Worm (Caenorhabditis elegans): Measurements from ENCODE around the gene cutl-2.

cutl-2 gene

DNA sequence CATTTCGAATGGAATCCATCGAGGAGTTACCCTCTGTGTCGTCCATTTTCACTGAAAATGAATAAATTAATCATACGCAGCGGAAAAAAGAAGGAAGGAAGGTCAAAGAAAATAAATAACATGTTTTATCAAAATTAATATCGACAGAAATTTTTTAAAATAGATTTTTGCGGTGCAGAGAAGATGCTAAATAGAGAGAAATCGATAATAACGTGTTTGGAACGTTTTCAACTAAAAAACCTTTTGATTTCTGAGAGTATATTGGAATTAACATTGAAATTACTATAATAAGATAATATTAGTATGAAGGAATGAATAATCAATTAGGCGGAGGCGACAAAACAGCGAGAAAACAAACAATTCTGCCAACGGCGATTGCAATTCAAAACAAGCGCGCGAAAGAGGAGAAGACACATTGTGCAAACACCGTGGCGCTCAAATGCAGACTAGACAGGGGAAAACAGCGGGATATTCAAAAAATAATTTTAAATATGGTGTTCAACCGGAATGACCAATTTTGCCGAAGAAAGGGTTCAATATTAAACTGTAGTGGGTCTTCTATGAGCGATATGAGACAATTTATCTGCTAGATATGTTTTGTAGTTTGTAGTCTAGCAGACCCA is 7.9 kb downstream of the cutl-2 start, which contains the start of gene wee-1.3:
Gene wee-1.3 (minus strand): TSS at position 51 of the 623 bp plus-strand sequence.
- TF ChIP-seq nhr-11 (tag; optimal IDR thresholded peaks at IDR 0.05) (peak; percentile 76), egl-5 (tag; optimal IDR thresholded peaks at IDR 0.05) (peak; percentile 83), lin-15B (tag; optimal IDR thresholded peaks at IDR 0.05) (peak; percentile 72), egl-27 (tag; optimal IDR thresholded peaks at IDR 0.05) (no peak), pha-4 (tag; optimal IDR thresholded peaks at IDR 0.05) (peak; percentile 91), nhr-237 (tag; optimal IDR thresholded peaks at IDR 0.05) (no peak), hmg-11 (tag; optimal IDR thresholded peaks at IDR 0.05) (peak; percentile 43), lin-39 (tag; optimal IDR thresholded peaks at IDR 0.05) (peak; percentile 52), pqm-1 (tag; optimal IDR thresholded peaks at IDR 0.05) (peak; percentile 57), eor-1 (tag; optimal IDR thresholded peaks at IDR 0.05) (no peak), snpc-4 (tag; optimal IDR thresholded peaks at IDR 0.05) (peak; percentile 26), elt-2 (tag; optimal IDR thresholded peaks at IDR 0.05) (peak; percentile 52), ztf-11 (tag; optimal IDR thresholded peaks at IDR 0.05) (no peak), ceh-28 (tag; optimal IDR thresholded peaks at IDR 0.05) (peak; percentile 42), nfya-1 (tag; optimal IDR thresholded peaks at IDR 0.05; ENCODE audit: insufficient read depth) (peak; percentile 86), nhr-43 (tag; optimal IDR thresholded peaks at IDR 0.05; ENCODE audit: poor library complexity, severe bottlenecking) (no peak), elt-3 (tag; optimal IDR thresholded peaks at IDR 0.05) (no peak), elt-1 (tag; optimal IDR thresholded peaks at IDR 0.05) (peak; percentile 29), unc-39 (tag; optimal IDR thresholded peaks at IDR 0.05) (no peak), R02D3.7 (tag; optimal IDR thresholded peaks at IDR 0.05) (peak; percentile 65), nhr-25 (tag; optimal IDR thresholded peaks at IDR 0.05) (peak; percentile 72), ama-1 (optimal IDR thresholded peaks at IDR 0.05) (peak; percentile 13), sea-2 (GFP tag; optimal IDR thresholded peaks at IDR 0.05) (no peak), skn-1 (tag; optimal IDR thresholded peaks at IDR 0.05) (peak; percentile 40), nhr-23 (tag; optimal IDR thresholded peaks at IDR 0.05) (peak; percentile 87), jun-1 (tag; optimal IDR thresholded peaks at IDR 0.05) (peak; percentile 46), ceh-82 (tag; optimal IDR thresholded peaks at IDR 0.05) (peak; percentile 3)

- TF ChIP-seq ztf-11 (tag; optimal IDR thresholded peaks at IDR 0.05) = no peak
- TF ChIP-seq hmg-11 (tag; optimal IDR thresholded peaks at IDR 0.05) = no peak
- TF ChIP-seq pqm-1 (tag; optimal IDR thresholded peaks at IDR 0.05) = peak; percentile 5
- TF ChIP-seq lin-15B (tag; optimal IDR thresholded peaks at IDR 0.05) = no peak
- no peak for TF ChIP-seq daf-12 (tag; optimal IDR thresholded peaks at IDR 0.05)
These were observed 11.4 kb downstream of the cutl-2 start for ce11 chrII:9713083-9713482.

DNA sequence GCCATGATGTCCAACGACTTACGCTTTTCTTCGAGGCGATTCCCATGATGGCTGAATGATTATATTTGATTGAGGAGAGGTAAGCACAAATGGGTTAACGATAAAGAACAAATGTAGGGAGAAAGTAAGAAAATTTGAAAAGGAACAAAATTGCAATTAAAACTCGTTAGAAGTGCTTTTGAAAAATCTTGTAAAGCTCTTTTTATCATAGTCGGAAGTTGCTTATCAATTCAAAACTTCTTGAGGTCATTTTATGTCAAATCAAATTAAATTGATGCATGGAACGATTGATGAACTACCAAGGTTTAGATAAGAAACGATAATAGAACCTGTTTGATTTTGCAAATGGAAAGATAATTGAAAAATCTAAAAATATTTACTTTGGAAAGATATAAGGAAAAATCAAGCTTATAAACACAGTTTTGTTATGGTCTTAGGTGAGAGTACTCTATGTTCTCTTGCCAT is 15.6 kb downstream of the cutl-2 start, which contains the start of gene glt-5:
Gene glt-5 (minus strand): TSS at position 51 of the 465 bp plus-strand sequence.
- TF ChIP-seq nhr-23 (tag; optimal IDR thresholded peaks at IDR 0.05) (no peak), unc-39 (tag; optimal IDR thresholded peaks at IDR 0.05) (no peak), nhr-28 (tag; optimal IDR thresholded peaks at IDR 0.05) (no peak), R02D3.7 (tag; optimal IDR thresholded peaks at IDR 0.05) (no peak), nhr-76 (tag; optimal IDR thresholded peaks at IDR 0.05) (no peak), ceh-16 (tag; optimal IDR thresholded peaks at IDR 0.05) (no peak), nhr-12 (tag; optimal IDR thresholded peaks at IDR 0.05) (no peak), aly-2 (tag; optimal IDR thresholded peaks at IDR 0.05) (no peak), lsy-12 (tag; optimal IDR thresholded peaks at IDR 0.05) (no peak), zag-1 (tag; optimal IDR thresholded peaks at IDR 0.05) (no peak), nfya-1 (tag; optimal IDR thresholded peaks at IDR 0.05; ENCODE audit: insufficient read depth) (no peak)

DNA sequence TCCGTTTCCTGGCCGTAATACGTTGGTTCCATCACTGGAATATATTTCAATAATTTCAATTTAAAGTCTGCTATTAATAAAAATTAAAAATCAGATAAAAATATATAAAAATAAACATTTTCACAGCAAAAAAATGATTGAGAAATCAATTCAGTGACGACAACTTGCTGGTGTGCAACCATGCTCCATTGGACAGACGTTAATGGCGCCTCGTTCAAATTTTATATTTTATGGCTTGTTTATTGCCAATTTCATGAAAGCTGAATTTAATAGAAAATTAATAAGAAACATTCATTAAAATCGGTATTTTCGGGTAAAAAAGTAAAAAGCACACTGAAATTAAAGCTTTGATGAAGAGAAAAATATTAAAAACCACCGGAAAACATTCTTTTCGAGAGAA is 18.3 kb downstream of the cutl-2 start, which contains the start of gene Y53C12A.3:
Gene Y53C12A.3 (minus strand): TSS at position 34 of the 400 bp plus-strand sequence.
- TF ChIP-seq lin-15B (tag; optimal IDR thresholded peaks at IDR 0.05) (peak; percentile 51), mml-1 (tag; optimal IDR thresholded peaks at IDR 0.05) (no peak), nfya-1 (tag; optimal IDR thresholded peaks at IDR 0.05; ENCODE audit: insufficient read depth) (peak; percentile 52), hmg-11 (tag; optimal IDR thresholded peaks at IDR 0.05) (peak; percentile 54), egl-5 (tag; optimal IDR thresholded peaks at IDR 0.05) (peak; percentile 4), pha-4 (tag; optimal IDR thresholded peaks at IDR 0.05) (peak; percentile 78), nhr-23 (tag; optimal IDR thresholded peaks at IDR 0.05) (peak; percentile 8), nhr-12 (tag; optimal IDR thresholded peaks at IDR 0.05) (no peak), lin-39 (tag; optimal IDR thresholded peaks at IDR 0.05) (peak; percentile 16), ZK546.5 (tag; optimal IDR thresholded peaks at IDR 0.05) (no peak), lsy-12 (tag; optimal IDR thresholded peaks at IDR 0.05) (no peak)
